Worm (Caenorhabditis elegans) whole organism, L3 larva: ENCODE measurements around the gene Y57G7A.3.

ENCODE experiments used
- R02D3.7 ChIP-seq: fragments of 150-350 bp; optimal IDR thresholded peaks from 2 replicates; lab custom pipeline; 2014; ENCODE audit warnings: missing biosample characterization, missing genetic modification characterization
- ZK546.5 ChIP-seq: sonication (generic microtip); optimal IDR thresholded peaks from 2 replicates; lab custom pipeline; 2017; ENCODE audit warnings: missing biosample characterization, missing genetic modification characterization
- aly-2 ChIP-seq: fragments of 150-350 bp; optimal IDR thresholded peaks from 2 replicates; lab custom pipeline; 2014; ENCODE audit warnings: missing biosample characterization, missing genetic modification characterization
- ama-1 ChIP-seq: fragments of 150-350 bp; optimal IDR thresholded peaks from 2 replicates; lab custom pipeline; 2018
- ceh-28 ChIP-seq: fragments of 150-350 bp; optimal IDR thresholded peaks from 2 replicates; lab custom pipeline; 2014; ENCODE audit warnings: missing biosample characterization, missing genetic modification reagents, missing genetic modification characterization
- ceh-82 ChIP-seq: fragments of 150-350 bp; optimal IDR thresholded peaks from 2 replicates; lab custom pipeline; 2014; ENCODE audit warnings: missing biosample characterization, missing genetic modification characterization
- ceh-9 ChIP-seq: sonication (generic microtip); optimal IDR thresholded peaks from 2 replicates; lab custom pipeline; 2018; ENCODE audit warnings: missing biosample characterization, missing genetic modification characterization
- daf-12 ChIP-seq: fragments of 150-350 bp; optimal IDR thresholded peaks from 2 replicates; lab custom pipeline; 2014; ENCODE audit warnings: missing biosample characterization, missing genetic modification reagents, missing genetic modification characterization
- egl-5 ChIP-seq: fragments of 150-350 bp; optimal IDR thresholded peaks from 2 replicates; lab custom pipeline; 2017; ENCODE audit warnings: missing biosample characterization, missing genetic modification reagents, missing genetic modification characterization, inconsistent platforms
- elt-1 ChIP-seq: fragments of 150-350 bp; optimal IDR thresholded peaks from 2 replicates; lab custom pipeline; 2014; ENCODE audit warnings: missing biosample characterization, missing genetic modification characterization
- elt-3 ChIP-seq, 3 experiments: fragments of 150-350 bp in 1 of 3; sonication (generic microtip) in 2 of 3; optimal IDR thresholded peaks; 2 replicates in 2 of 3; 4 replicates in 1 of 3; lab custom pipeline; 2014 to 2017; ENCODE audit warnings: missing biosample characterization in 3 of 3, missing genetic modification characterization in 3 of 3
- eor-1 ChIP-seq, 2 experiments: fragments of 150-350 bp; optimal IDR thresholded peaks; 2 replicates each; lab custom pipeline; 2014 to 2018; ENCODE audit warnings: missing biosample characterization in 2 of 2, missing genetic modification characterization in 2 of 2
- fkh-10 ChIP-seq: sonication (generic microtip); optimal IDR thresholded peaks from 2 replicates; lab custom pipeline; 2017; ENCODE audit warnings: missing biosample characterization, missing genetic modification reagents, missing genetic modification characterization
- fos-1 ChIP-seq: fragments of 150-350 bp; optimal IDR thresholded peaks from 2 replicates; lab custom pipeline; 2014; ENCODE audit warnings: missing biosample characterization, missing genetic modification characterization
- hmg-11 ChIP-seq: sonication (generic microtip); optimal IDR thresholded peaks from 2 replicates; lab custom pipeline; 2016; ENCODE audit warnings: missing genetic modification characterization, missing compliant biosample characterization
- jun-1 ChIP-seq: fragments of 150-350 bp; optimal IDR thresholded peaks from 2 replicates; lab custom pipeline; 2014; ENCODE audit warnings: missing biosample characterization, missing genetic modification reagents, missing genetic modification characterization
- lin-15B ChIP-seq: fragments of 150-350 bp; optimal IDR thresholded peaks from 2 replicates; lab custom pipeline; 2014; ENCODE audit warnings: missing biosample characterization, missing genetic modification characterization
- lin-39 ChIP-seq: fragments of 150-350 bp; optimal IDR thresholded peaks from 2 replicates; lab custom pipeline; 2018; ENCODE audit warnings: missing biosample characterization, missing genetic modification reagents, missing genetic modification characterization
- mml-1 ChIP-seq: fragments of 150-350 bp; sonication (generic microtip); optimal IDR thresholded peaks from 3 replicates; lab custom pipeline; 2014; ENCODE audit warnings: missing biosample characterization, missing genetic modification characterization
- nfya-1 ChIP-seq: sonication (generic microtip); optimal IDR thresholded peaks from 2 replicates; lab custom pipeline; 2017; ENCODE audit warnings: missing genetic modification characterization, mild to moderate bottlenecking, missing compliant biosample characterization, antibody characterized with exemption, moderate library complexity; ENCODE audit not compliant: insufficient read depth
- nhr-11 ChIP-seq: fragments of 150-350 bp; optimal IDR thresholded peaks from 2 replicates; lab custom pipeline; 2014; ENCODE audit warnings: missing biosample characterization, missing genetic modification characterization
- nhr-12 ChIP-seq: fragments of 150-350 bp; optimal IDR thresholded peaks from 2 replicates; lab custom pipeline; 2014; ENCODE audit warnings: missing biosample characterization, missing genetic modification characterization
- nhr-237 ChIP-seq: fragments of 150-350 bp; optimal IDR thresholded peaks from 2 replicates; lab custom pipeline; 2014; ENCODE audit warnings: missing biosample characterization, missing genetic modification characterization
- nhr-25 ChIP-seq: sonication (generic microtip); optimal IDR thresholded peaks from 2 replicates; lab custom pipeline; 2017; ENCODE audit warnings: missing biosample characterization, missing genetic modification characterization
- nhr-28 ChIP-seq: fragments of 150-350 bp; optimal IDR thresholded peaks from 2 replicates; lab custom pipeline; 2014; ENCODE audit warnings: missing biosample characterization, missing genetic modification characterization
- nhr-43 ChIP-seq: sonication (generic microtip); optimal IDR thresholded peaks from 2 replicates; lab custom pipeline; 2016; ENCODE audit warnings: mild to moderate bottlenecking, missing genetic modification characterization, missing compliant biosample characterization; ENCODE audit not compliant: poor library complexity, severe bottlenecking
- nhr-67 ChIP-seq: fragments of 150-350 bp; optimal IDR thresholded peaks from 2 replicates; lab custom pipeline; 2014; ENCODE audit warnings: missing biosample characterization, missing genetic modification characterization
- nhr-76 ChIP-seq: fragments of 150-350 bp; sonication (generic microtip); optimal IDR thresholded peaks from 5 replicates; lab custom pipeline; 2014; ENCODE audit warnings: missing biosample characterization, missing genetic modification characterization
- nhr-77 ChIP-seq: fragments of 150-350 bp; optimal IDR thresholded peaks from 2 replicates; lab custom pipeline; 2014; ENCODE audit warnings: missing biosample characterization, missing genetic modification characterization
- pha-4 ChIP-seq: fragments of 150-350 bp; optimal IDR thresholded peaks from 2 replicates; lab custom pipeline; 2014; ENCODE audit warnings: missing biosample characterization, missing genetic modification reagents, missing genetic modification characterization
- pqm-1 ChIP-seq: fragments of 150-350 bp; optimal IDR thresholded peaks from 2 replicates; lab custom pipeline; 2017; ENCODE audit warnings: missing biosample characterization, missing genetic modification characterization, inconsistent platforms
- sea-2 ChIP-seq: fragments of 150-350 bp; sonication (generic microtip); optimal IDR thresholded peaks from 4 replicates; lab custom pipeline; 2014; ENCODE audit warnings: missing biosample characterization, missing genetic modification reagents, missing genetic modification characterization
- skn-1 ChIP-seq: fragments of 150-350 bp; optimal IDR thresholded peaks from 2 replicates; lab custom pipeline; 2014; ENCODE audit warnings: missing biosample characterization, missing genetic modification characterization
- snpc-4 ChIP-seq: fragments of 150-350 bp; optimal IDR thresholded peaks from 2 replicates; lab custom pipeline; 2014; ENCODE audit warnings: missing biosample characterization, missing genetic modification characterization
- tbx-2 ChIP-seq: sonication (generic microtip); optimal IDR thresholded peaks from 2 replicates; lab custom pipeline; 2016; ENCODE audit warnings: mild to moderate bottlenecking, missing genetic modification characterization, missing compliant biosample characterization
- ztf-4 ChIP-seq: fragments of 150-350 bp; optimal IDR thresholded peaks from 2 replicates; lab custom pipeline; 2014; ENCODE audit warnings: missing biosample characterization, missing genetic modification characterization

Gene Y57G7A.3

ce11 chrII:1252259-1252658, 33.3 kb upstream of the Y57G7A.3 start, which contains the start of gene lin-42:
lin-42 (minus strand) TSS chrII:1252359.
- TF ChIP-seq nhr-11: no peak
- no peak for TF ChIP-seq nhr-43
- no peak for TF ChIP-seq fkh-10 (GFP tag; lab: Kevin White, UChicago)
- no peak for TF ChIP-seq aly-2 (tag; lab: Kevin White, UChicago)
- no peak for TF ChIP-seq tbx-2
- TF ChIP-seq fos-1 (tag; lab: Kevin White, UChicago): no peak

DNA sequence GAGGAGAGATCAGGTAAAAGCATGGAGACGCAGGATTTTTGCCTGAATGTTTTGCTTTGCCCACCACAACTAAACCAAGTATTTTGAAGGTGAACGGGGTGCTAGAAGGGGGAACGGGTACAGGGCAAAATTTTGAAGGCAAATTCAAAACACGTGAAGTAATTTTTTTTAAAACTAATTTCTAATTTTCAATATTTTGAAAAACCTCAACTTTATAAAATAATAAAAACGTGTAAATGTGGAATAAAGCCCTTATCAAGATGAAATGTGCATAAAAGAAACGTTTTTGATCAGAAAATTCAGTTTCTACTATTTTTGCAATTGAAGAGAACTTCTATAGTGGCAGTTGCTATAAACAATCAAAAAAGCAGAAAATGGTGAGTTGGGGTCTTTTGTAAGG, 29.9 kb upstream of the Y57G7A.3 start, which contains the start of gene clec-119:
TSS of gene clec-119 (plus strand) at position 301 of the 400 bp plus-strand sequence.
- TF ChIP-seq ama-1 (lab: Kevin White, UChicago): no peak
- TF ChIP-seq ztf-4 (tag; lab: Kevin White, UChicago): no peak

- no peak for TF ChIP-seq snpc-4
Measured at ce11 chrII:1256742-1257141, 28.8 kb upstream of the Y57G7A.3 start.

DNA sequence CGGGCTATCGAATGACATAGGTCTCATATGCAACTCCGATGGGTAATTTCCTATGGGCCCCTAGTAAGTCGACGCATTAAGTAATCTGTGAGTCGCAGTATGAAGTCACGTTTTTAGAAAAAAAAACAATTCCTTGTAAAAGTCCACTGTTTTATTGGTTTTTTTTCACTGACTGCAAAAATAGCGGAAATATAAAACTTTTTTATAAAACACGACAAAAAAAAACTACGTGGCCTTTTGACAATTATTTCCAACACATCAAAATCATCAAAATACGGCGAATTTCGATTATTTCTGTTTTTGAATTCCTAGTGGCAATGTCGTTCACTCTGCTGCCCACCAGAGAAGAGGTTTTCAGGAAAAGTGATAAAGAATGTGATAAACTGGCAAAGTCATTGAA, 26.9 kb upstream of the Y57G7A.3 start, which contains the start of gene clpr-2:
TSS of gene clpr-2 (plus strand) at position 301 of the 400 bp plus-strand sequence.
- TF ChIP-seq R02D3.7 (tag; lab: Kevin White, UChicago) (no peak), nhr-237 (tag; lab: Kevin White, UChicago) (no peak), eor-1 (tag; optimal IDR thresholded peaks at IDR 0.05; lab: Kevin White, UChicago) (no peak), hmg-11 (tag; lab: Kevin White, UChicago) (no peak), lin-15B (no peak), ZK546.5 (tag; lab: Kevin White, UChicago) (no peak), nhr-76 (tag; lab: Kevin White, UChicago) (no peak), nhr-77 (no peak), mml-1 (tag; lab: Kevin White, UChicago) (no peak), sea-2 (GFP tag; lab: Kevin White, UChicago) (no peak), fos-1 (tag; lab: Kevin White, UChicago) (no peak), pqm-1 (tag; lab: Kevin White, UChicago) (no peak), ceh-82 (tag; lab: Kevin White, UChicago) (no peak), skn-1 (tag; lab: Kevin White, UChicago) (no peak), nhr-11 (no peak), daf-12 (no peak), nhr-25 (no peak), aly-2 (tag; lab: Kevin White, UChicago) (no peak), egl-5 (tag; lab: Kevin White, UChicago) (no peak), jun-1 (tag; lab: Kevin White, UChicago) (no peak)

DNA sequence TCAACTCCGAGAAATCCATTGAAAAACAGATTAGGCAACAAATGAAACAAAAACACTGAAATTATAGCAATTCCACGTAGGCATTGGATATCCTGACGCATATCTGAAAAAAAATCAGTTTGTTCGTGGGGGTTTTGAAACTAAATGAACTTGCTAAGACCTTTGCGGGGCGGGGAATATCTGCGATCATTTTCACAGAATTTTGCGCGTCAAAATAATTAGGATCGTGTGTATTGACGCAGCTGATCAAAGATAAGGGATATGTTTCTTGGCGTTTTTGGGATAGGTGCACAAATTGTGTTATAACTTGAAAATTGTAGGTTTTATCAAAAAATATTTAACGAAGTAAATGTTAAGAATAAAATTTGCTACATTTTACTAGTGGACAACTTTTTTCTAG, 18.8 kb upstream of the Y57G7A.3 start, which contains the start of gene oac-30:
TSS of gene oac-30 (minus strand) at position 101 of the 400 bp plus-strand sequence.
- TF ChIP-seq nhr-76 (tag; lab: Kevin White, UChicago) (no peak), nhr-67 (tag; lab: Kevin White, UChicago) (no peak), lin-39 (tag; lab: Kevin White, UChicago) (no peak), ceh-28 (tag; lab: Kevin White, UChicago) (no peak), mml-1 (tag; lab: Kevin White, UChicago) (no peak), nhr-237 (tag; lab: Kevin White, UChicago) (no peak), aly-2 (tag; lab: Kevin White, UChicago) (no peak), ceh-82 (tag; lab: Kevin White, UChicago) (no peak)

DNA sequence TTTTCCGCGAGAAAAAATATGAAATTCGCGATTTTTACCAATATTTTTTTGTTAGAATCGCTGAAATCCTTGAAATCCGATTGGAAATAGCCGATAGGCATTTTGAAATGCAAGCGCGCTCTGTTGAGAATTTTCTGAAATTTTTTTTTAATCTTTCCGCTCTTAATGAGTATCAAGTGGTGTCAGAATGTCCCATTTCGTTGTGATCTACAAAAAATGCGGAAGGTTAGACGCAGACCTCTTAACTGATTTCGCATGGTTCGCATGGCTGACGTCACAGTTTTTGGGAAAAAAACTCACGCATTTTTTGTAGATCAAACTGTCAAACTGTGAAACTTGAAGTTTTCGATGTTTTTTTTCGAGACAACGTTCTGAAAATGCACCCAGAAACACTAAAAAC, 13.8 kb upstream of the Y57G7A.3 start, which contains the start of gene srw-66:
TSS of gene srw-66 (minus strand) at position 101 of the 400 bp plus-strand sequence.
- TF ChIP-seq pha-4 (tag; lab: Kevin White, UChicago) (no peak), lin-15B (no peak), ceh-9 (tag; lab: Kevin White, UChicago) (no peak), ceh-82 (tag; lab: Kevin White, UChicago) (no peak), ZK546.5 (tag; lab: Kevin White, UChicago) (no peak), elt-1 (no peak), nhr-28 (tag; lab: Kevin White, UChicago) (no peak), daf-12 (no peak), R02D3.7 (tag; lab: Kevin White, UChicago) (no peak), nhr-12 (tag; lab: Kevin White, UChicago) (no peak), elt-3 (tag; optimal IDR thresholded peaks at IDR 0.05; lab: Kevin White, UChicago) (no peak), fos-1 (tag; lab: Kevin White, UChicago) (no peak), nhr-237 (tag; lab: Kevin White, UChicago) (no peak), nfya-1 (tag; lab: Kevin White, UChicago) (no peak), aly-2 (tag; lab: Kevin White, UChicago) (no peak), sea-2 (GFP tag; lab: Kevin White, UChicago) (no peak), nhr-25 (no peak), nhr-11 (no peak)
